Worm (Caenorhabditis elegans): ENCODE measurements around the gene F31E8.4.

ce11 chrII:6803024-6803423, 3.1 kb upstream of the F31E8.4 start, which contains the start of gene tab-1:
- no peak for TF ChIP-seq ref-1 (GFP tag; conservative IDR thresholded peaks at IDR 0.05)
- TF ChIP-seq flt-1 (GFP tag; IDR thresholded peaks at IDR 0.05), result no peak
- TF ChIP-seq tab-1 (GFP tag; IDR thresholded peaks at IDR 0.05), result no peak
- no peak for TF ChIP-seq med-1 (GFP tag; optimal IDR thresholded peaks at IDR 0.05; ENCODE audit: insufficient read depth)
- no peak for TF ChIP-seq ztf-23 (GFP tag; IDR thresholded peaks at IDR 0.05)

Data from whole organism, midembryonic.